Fruit fly (Drosophila melanogaster) whole organism, pupa: ENCODE data around the gene CG43693.

Source experiments
- CG10348 ChIP-seq: fragments of 200-800 bp; sonication (Bioruptor generic); IDR thresholded peaks from 2 replicates; pipeline ENCODE4 v1.3.6; 2022; ENCODE audit warnings: missing biosample characterization, missing genetic modification characterization
- CG12605 ChIP-seq: fragments of 200-800 bp; sonication (Bioruptor generic); IDR thresholded peaks from 2 replicates; pipeline ENCODE4 v1.3.6; 2022; ENCODE audit warnings: missing biosample characterization, missing genetic modification characterization
- CG13204 ChIP-seq: fragments of 200-800 bp; sonication (Bioruptor generic); optimal IDR thresholded peaks from 2 replicates; lab custom pipeline; 2018; ENCODE audit warnings: missing biosample characterization, mild to moderate bottlenecking, missing genetic modification characterization, moderate library complexity
- CG14655 ChIP-seq: fragments of 200-800 bp; sonication (Bioruptor generic); optimal IDR thresholded peaks from 3 replicates; lab custom pipeline; 2017; ENCODE audit warnings: mild to moderate bottlenecking, missing biosample characterization, missing genetic modification reagents, missing genetic modification characterization
- CG15710 ChIP-seq: fragments of 200-800 bp; sonication (Bioruptor generic); optimal IDR thresholded peaks from 2 replicates; lab custom pipeline; 2018; ENCODE audit warnings: missing biosample characterization, mild to moderate bottlenecking, missing genetic modification characterization, moderate library complexity
- CG17806 ChIP-seq: fragments of 200-800 bp; sonication (Bioruptor generic); optimal IDR thresholded peaks from 2 replicates; lab custom pipeline; 2018; ENCODE audit warnings: missing biosample characterization, mild to moderate bottlenecking, missing genetic modification characterization, moderate library complexity
- CG32121 ChIP-seq: fragments of 200-800 bp; sonication (Bioruptor generic); IDR thresholded peaks from 2 replicates; pipeline ENCODE4 v1.3.6; 2022; ENCODE audit warnings: missing biosample characterization, missing genetic modification characterization
- CG34367 ChIP-seq: fragments of 200-800 bp; sonication (Bioruptor generic); optimal IDR thresholded peaks from 2 replicates; lab custom pipeline; 2018; ENCODE audit warnings: missing biosample characterization, mild to moderate bottlenecking, missing genetic modification characterization
- CG4496 ChIP-seq: fragments of 200-800 bp; sonication (Bioruptor generic); IDR thresholded peaks from 3 replicates; pipeline ENCODE4 v1.3.6; 2022; ENCODE audit warnings: missing biosample characterization, missing genetic modification characterization
- CG8159 ChIP-seq: fragments of 200-800 bp; sonication (Bioruptor generic); optimal IDR thresholded peaks from 3 replicates; lab custom pipeline; 2018; ENCODE audit warnings: missing biosample characterization, mild to moderate bottlenecking, missing genetic modification characterization, moderate library complexity
- CG8301 ChIP-seq: fragments of 200-800 bp; sonication (Bioruptor generic); optimal IDR thresholded peaks from 2 replicates; lab custom pipeline; 2018; ENCODE audit warnings: missing biosample characterization, mild to moderate bottlenecking, missing genetic modification characterization
- CG9948 ChIP-seq: fragments of 200-800 bp; sonication (Bioruptor generic); optimal IDR thresholded peaks from 2 replicates; lab custom pipeline; 2018; ENCODE audit warnings: missing biosample characterization, mild to moderate bottlenecking, missing genetic modification characterization, moderate library complexity
- D1 ChIP-seq: fragments of 200-800 bp; sonication (Bioruptor generic); optimal IDR thresholded peaks from 2 replicates; lab custom pipeline; 2018; ENCODE audit warnings: missing biosample characterization, mild to moderate bottlenecking, missing genetic modification characterization, moderate library complexity
- EcR ChIP-seq: fragments of 200-800 bp; sonication (Bioruptor generic); optimal IDR thresholded peaks from 3 replicates; lab custom pipeline; 2019; ENCODE audit warnings: missing biosample characterization, missing genetic modification characterization, mild to moderate bottlenecking, moderate library complexity, missing genetic modification reagents
- Ets98B ChIP-seq: fragments of 200-800 bp; sonication (Bioruptor generic); IDR thresholded peaks from 2 replicates; pipeline ENCODE4 v1.3.6; 2022; ENCODE audit warnings: missing biosample characterization, missing genetic modification characterization
- Pif1A ChIP-seq: fragments of 200-800 bp; sonication (Bioruptor generic); optimal IDR thresholded peaks from 3 replicates; lab custom pipeline; 2016; ENCODE audit warnings: missing biosample characterization, missing genetic modification characterization
- Pif1B ChIP-seq: fragments of 200-800 bp; sonication (Bioruptor generic); optimal IDR thresholded peaks from 3 replicates; lab custom pipeline; 2016; ENCODE audit warnings: missing biosample characterization, missing genetic modification characterization
- Snoo ChIP-seq: fragments of 200-800 bp; sonication (Bioruptor generic); optimal IDR thresholded peaks from 3 replicates; lab custom pipeline; 2017; ENCODE audit warnings: missing biosample characterization, mild to moderate bottlenecking, missing genetic modification characterization, inconsistent platforms
- fd96Ca ChIP-seq: fragments of 200-800 bp; sonication (Bioruptor generic); IDR thresholded peaks from 3 replicates; pipeline ENCODE4 v1.3.6; 2022; ENCODE audit warnings: missing biosample characterization, missing genetic modification characterization
- gl ChIP-seq: fragments of 200-800 bp; sonication (Bioruptor generic); optimal IDR thresholded peaks from 2 replicates; lab custom pipeline; 2018; ENCODE audit warnings: missing biosample characterization, mild to moderate bottlenecking, missing genetic modification characterization
- rn ChIP-seq: fragments of 200-800 bp; sonication (Bioruptor generic); IDR thresholded peaks from 2 replicates; pipeline ENCODE4 v1.3.6; 2022; ENCODE audit warnings: missing biosample characterization, missing genetic modification characterization

CG43693 gene

DNA sequence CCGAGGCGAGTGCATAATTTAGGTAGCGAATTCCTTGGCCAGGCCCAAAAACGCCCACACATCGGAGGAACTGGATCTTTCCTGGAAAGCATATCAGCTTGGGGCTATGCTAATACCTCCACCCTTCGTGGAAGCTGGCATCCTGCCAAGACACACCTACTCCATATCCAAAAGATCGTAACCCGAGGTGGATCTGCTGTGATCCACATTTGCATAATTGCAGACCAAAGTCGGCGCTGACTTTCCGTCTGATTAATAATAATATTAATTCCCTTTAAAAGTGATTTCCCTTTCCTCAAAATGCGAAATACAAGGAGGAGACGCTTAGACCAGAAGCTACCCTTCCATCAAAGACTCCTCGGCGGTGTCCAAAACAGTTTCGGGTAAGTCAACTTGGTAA is 25.9 kb downstream of the CG43693 start, which contains the start of gene CG32079:
CG32079 (plus strand) TSS at position 301 of the 400 bp plus-strand sequence.
- TF ChIP-seq CG12605 (GFP tag; lab: Robert Waterston, UW): no peak
- no peak for TF ChIP-seq rn (GFP tag; lab: Robert Waterston, UW)
- no peak for TF ChIP-seq CG13204 (GFP tag; lab: Kevin White, UChicago)
- no peak for TF ChIP-seq CG32121 (GFP tag; lab: Robert Waterston, UW)
- no peak for TF ChIP-seq CG9948 (tag; lab: Kevin White, UChicago)

DNA sequence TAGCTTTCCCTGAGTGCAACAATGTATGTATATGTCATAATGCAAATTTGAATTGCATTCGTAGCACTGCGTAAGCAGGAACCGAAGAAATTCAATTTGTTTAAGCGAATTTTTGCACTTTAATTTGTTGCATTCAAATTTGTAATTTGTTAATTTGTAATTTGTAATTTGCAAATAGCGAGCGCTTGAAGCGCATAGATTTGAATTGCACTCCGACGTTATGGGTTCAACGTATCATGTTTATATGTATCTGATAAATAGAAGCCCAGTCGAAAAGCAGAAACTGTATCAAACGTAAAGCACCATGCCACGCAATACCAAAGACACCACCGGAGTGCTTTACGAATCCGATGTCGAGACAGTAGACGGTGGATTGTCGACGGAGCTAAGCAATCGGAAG is 27.9 kb downstream of the CG43693 start, which contains the start of gene Fad2:
Fad2 (plus strand) TSS at position 301 of the 400 bp plus-strand sequence.
- no peak for TF ChIP-seq EcR (GFP tag; lab: Kevin White, UChicago)
- TF ChIP-seq, all 21 proteins: peak for 0

dm6 chr3L:11021958-11022357 is 29.2 kb downstream of the CG43693 start:
- 0 out of 2 replicates have a peak, but pooled peaks have one; percentile 26 for TF ChIP-seq CG10348 (GFP tag; lab: Robert Waterston, UW)
- no peak for TF ChIP-seq CG34367 (tag; lab: Kevin White, UChicago)
- no peak for TF ChIP-seq CG12605 (GFP tag; lab: Robert Waterston, UW)
- no peak for TF ChIP-seq CG17806 (tag; lab: Kevin White, UChicago)
- 0 out of 3 replicates have a peak, but pooled peaks have one; percentile 5 for TF ChIP-seq fd96Ca
- TF ChIP-seq CG8301 (tag; lab: Kevin White, UChicago): no peak
- no peak for TF ChIP-seq Pif1B (GFP tag; lab: Kevin White, UChicago)
- peak; percentile 87 for TF ChIP-seq CG13204 (GFP tag; lab: Kevin White, UChicago)
- no peak for TF ChIP-seq CG8159 (tag; lab: Kevin White, UChicago)
- TF ChIP-seq CG9948 (tag; lab: Kevin White, UChicago): no peak
- TF ChIP-seq EcR (GFP tag; lab: Kevin White, UChicago): peak; percentile 51
- TF ChIP-seq CG15710 (tag; lab: Kevin White, UChicago): no peak
- TF ChIP-seq rn (GFP tag; lab: Robert Waterston, UW): no peak
- 0 out of 3 replicates have a peak, but pooled peaks have one; percentile 27 for TF ChIP-seq CG4496 (GFP tag; lab: Robert Waterston, UW)
- no peak for TF ChIP-seq Ets98B

DNA sequence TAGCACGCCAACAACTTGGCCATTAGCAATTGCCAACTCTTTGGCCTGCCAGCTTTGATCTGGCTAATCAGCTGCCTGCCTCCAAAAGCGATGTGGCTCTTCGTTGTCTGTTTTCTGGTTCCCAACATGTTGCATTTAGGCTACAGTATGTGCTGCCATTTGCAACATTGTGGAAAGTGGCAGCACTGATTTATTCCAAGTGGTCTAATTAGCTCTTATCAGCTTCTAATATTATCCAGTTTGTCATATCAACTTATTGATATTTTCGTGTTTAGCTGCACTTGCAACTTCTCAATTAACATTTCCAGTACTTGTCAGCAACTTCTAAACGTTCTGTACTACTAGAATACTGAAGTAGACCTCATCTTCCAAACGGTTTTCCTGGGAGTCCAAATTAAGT is 31.1 kb downstream of the CG43693 start:
- TF ChIP-seq Pif1A (GFP tag; lab: Kevin White, UChicago) (no peak), rn (GFP tag; lab: Robert Waterston, UW) (no peak), CG32121 (GFP tag; lab: Robert Waterston, UW) (no peak)

DNA sequence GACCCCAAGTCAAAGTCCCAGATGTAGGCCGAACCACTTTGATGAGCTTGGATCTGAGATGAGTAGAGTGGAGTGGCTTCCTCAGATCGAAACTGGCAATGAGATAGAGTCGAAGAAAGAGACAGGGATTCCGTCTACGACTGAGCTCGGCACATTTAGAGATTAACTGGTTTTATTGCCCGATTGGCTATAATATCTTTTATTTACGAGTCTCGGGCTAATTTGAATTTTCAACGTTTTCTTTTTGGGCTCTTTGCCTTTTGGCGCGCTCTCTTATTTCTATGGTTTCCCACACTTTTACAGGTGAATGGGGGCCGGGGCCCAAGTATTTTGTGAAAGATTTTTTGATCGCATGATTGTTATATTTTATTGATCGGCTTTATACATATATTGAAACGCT is 36.0 kb downstream of the CG43693 start:
- TF ChIP-seq CG4496 (GFP tag; lab: Robert Waterston, UW) (no peak), CG12605 (GFP tag; lab: Robert Waterston, UW) (no peak), Pif1A (GFP tag; lab: Kevin White, UChicago) (no peak), CG32121 (GFP tag; lab: Robert Waterston, UW) (no peak), CG10348 (GFP tag; lab: Robert Waterston, UW) (no peak), CG14655 (no peak), Snoo (tag; lab: Kevin White, UChicago) (no peak), D1 (tag; lab: Kevin White, UChicago) (no peak), CG8301 (tag; lab: Kevin White, UChicago) (no peak), rn (GFP tag; lab: Robert Waterston, UW) (no peak), EcR (GFP tag; lab: Kevin White, UChicago) (no peak), Ets98B (no peak), CG13204 (GFP tag; lab: Kevin White, UChicago) (no peak), Pif1B (GFP tag; lab: Kevin White, UChicago) (no peak), CG17806 (tag; lab: Kevin White, UChicago) (no peak), gl (no peak)

DNA sequence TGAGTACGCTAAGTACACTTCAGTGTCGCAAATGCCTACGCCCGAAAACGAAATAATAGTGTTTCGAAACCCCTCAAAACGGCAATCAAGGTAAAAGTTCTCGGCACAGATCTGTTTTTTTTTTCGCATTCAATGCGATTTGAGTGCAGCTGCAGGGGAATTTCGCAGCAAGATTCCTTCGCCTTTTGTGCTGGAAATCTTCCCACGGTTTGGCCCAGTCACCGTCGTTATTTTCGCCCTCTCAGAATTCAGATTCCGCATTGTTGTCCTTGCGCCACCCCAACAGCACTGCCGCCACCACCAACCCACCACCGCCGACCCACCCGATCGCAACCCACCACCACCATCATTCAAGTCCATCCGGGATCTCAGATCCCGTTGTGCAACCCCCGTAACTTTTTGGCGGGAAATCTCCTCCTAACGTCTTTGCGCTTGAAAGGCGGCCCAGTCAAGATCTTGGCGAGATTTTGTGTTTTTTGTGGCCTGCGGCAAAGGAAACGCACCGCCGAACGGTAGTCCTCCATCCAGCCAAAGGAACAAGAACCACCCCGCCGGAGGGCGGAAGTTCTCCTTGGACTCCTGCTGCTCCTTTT is 39.5 kb downstream of the CG43693 start:
- TF ChIP-seq CG12605 (GFP tag; lab: Robert Waterston, UW): no peak
- TF ChIP-seq CG8301 (tag; lab: Kevin White, UChicago): no peak
- no peak for TF ChIP-seq CG14655
- no peak for TF ChIP-seq CG8159 (tag; lab: Kevin White, UChicago)

- TF ChIP-seq CG12605 (GFP tag; lab: Robert Waterston, UW): peak; percentile 98
- peak; percentile 94 for TF ChIP-seq CG13204 (GFP tag; lab: Kevin White, UChicago)
- TF ChIP-seq Pif1A (GFP tag; lab: Kevin White, UChicago): peak; percentile 91
- peak; percentile 94 for TF ChIP-seq CG34367 (tag; lab: Kevin White, UChicago)
- TF ChIP-seq EcR (GFP tag; lab: Kevin White, UChicago): peak; percentile 43
- peak; percentile 97 for TF ChIP-seq CG32121 (GFP tag; lab: Robert Waterston, UW)
- peak; percentile 98 for TF ChIP-seq CG4496 (GFP tag; lab: Robert Waterston, UW)
- TF ChIP-seq fd96Ca: peak; percentile 97
- TF ChIP-seq Pif1B (GFP tag; lab: Kevin White, UChicago): peak; percentile 94
- TF ChIP-seq CG17806 (tag; lab: Kevin White, UChicago): peak; percentile 92
- peak; percentile 96 for TF ChIP-seq Ets98B
- TF ChIP-seq CG9948 (tag; lab: Kevin White, UChicago): peak; percentile 90
- peak; percentile 90 for TF ChIP-seq CG8159 (tag; lab: Kevin White, UChicago)
- peak; percentile 72 for TF ChIP-seq D1 (tag; lab: Kevin White, UChicago)
- TF ChIP-seq CG15710 (tag; lab: Kevin White, UChicago): peak; percentile 89
- TF ChIP-seq Snoo (tag; lab: Kevin White, UChicago): peak; percentile 91
- peak; percentile 93 for TF ChIP-seq rn (GFP tag; lab: Robert Waterston, UW)
- peak; percentile 94 for TF ChIP-seq CG14655
- peak; percentile 99 for TF ChIP-seq gl
- peak; percentile 91 for TF ChIP-seq CG8301 (tag; lab: Kevin White, UChicago)
- peak; percentile 32; the same call in 1 of the 2 replicates for TF ChIP-seq CG10348 (GFP tag; lab: Robert Waterston, UW)
Measured at dm6 chr3L:11010410-11010827, 40.8 kb downstream of the CG43693 start.
